Fruit fly (Drosophila melanogaster): Measurements from ENCODE around the gene CG15784.

Gene CG15784

DNA sequence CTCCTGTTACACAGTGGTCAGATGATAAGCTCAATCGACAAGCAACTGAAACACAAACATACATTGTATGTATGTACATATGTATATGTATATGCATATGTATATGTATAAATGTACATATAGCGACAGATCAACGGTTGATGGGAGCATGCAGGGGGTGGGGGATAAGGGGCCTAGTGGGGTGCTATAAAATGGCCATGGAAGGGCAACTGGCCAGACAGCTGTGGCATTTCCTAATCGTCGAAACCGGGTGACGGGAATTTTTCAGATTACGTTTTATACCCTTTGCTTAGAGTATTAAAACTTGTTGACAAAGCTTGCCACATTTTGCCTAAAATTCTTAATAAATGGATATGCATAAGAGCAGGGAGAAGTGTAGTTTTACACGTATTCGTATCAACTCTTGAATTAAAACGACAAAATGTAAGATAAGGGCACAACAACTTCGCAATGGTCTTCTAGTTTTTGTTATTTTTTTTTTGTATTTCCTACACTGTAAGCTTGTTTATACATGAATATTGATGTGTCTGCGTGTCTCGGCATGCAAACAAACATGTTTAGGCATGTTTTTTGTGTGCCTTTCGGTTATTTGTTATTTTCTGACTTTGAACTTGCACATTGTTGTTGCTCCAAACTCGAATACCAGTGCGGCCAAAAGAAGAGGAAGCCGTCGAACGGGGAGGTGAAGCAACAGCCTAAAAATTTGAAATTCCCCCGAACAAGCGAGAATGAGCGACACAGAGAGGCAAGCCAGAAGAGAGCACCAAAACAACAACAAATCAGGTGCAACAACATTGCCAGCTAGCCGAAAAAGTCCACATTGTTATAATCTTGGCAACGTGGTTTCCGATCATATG lies 10.1 kb upstream of the CG15784 start (continued):
- TF ChIP-seq CG10366 (GFP tag; IDR thresholded peaks at IDR 0.05), result peak; percentile 86
- TF ChIP-seq NC2β (GFP tag; optimal IDR thresholded peaks at IDR 0.05), result peak; percentile 51
- TF ChIP-seq E2f2 (GFP tag; IDR thresholded peaks at IDR 0.05), result peak; percentile 52; the same call in 1 of the 2 replicates
- TF ChIP-seq CG17829 (tag; optimal IDR thresholded peaks at IDR 0.05), result peak; percentile 30
- TF ChIP-seq bigmax (GFP tag; optimal IDR thresholded peaks at IDR 0.05), result no peak
- TF ChIP-seq CG2129 (GFP tag; IDR thresholded peaks at IDR 0.05; ENCODE audit: partially characterized antibody), result no peak
- no peak for TF ChIP-seq tup (GFP tag; optimal IDR thresholded peaks at IDR 0.05)
- TF ChIP-seq CG30403 (GFP tag; optimal IDR thresholded peaks at IDR 0.05), result peak; percentile 78
- TF ChIP-seq B-H1 (GFP tag; IDR thresholded peaks at IDR 0.05), result peak; percentile 73
- no peak for TF ChIP-seq grn (GFP tag; optimal IDR thresholded peaks at IDR 0.05)
- TF ChIP-seq BtbVII (GFP tag; optimal IDR thresholded peaks at IDR 0.05), result peak; percentile 45
- TF ChIP-seq gcm (GFP tag; optimal IDR thresholded peaks at IDR 0.05), result peak; percentile 46
- TF ChIP-seq ara (GFP tag; IDR thresholded peaks at IDR 0.05), result peak; percentile 69
- TF ChIP-seq MTF-1 (GFP tag; optimal IDR thresholded peaks at IDR 0.05; ENCODE audit: borderline replicate concordance), result no peak
- no peak for TF ChIP-seq CG2116 (GFP tag; optimal IDR thresholded peaks at IDR 0.05)
- no peak for TF ChIP-seq YL-1 (GFP tag; optimal IDR thresholded peaks at IDR 0.05)
- TF ChIP-seq Mrtf (GFP tag; IDR thresholded peaks at IDR 0.05), result peak; percentile 74
- no peak for TF ChIP-seq Nf-YC (tag; optimal IDR thresholded peaks at IDR 0.05)
- TF ChIP-seq Kr (GFP tag; optimal IDR thresholded peaks at IDR 0.05), result no peak
- TF ChIP-seq emc (GFP tag; optimal IDR thresholded peaks at IDR 0.05), result peak; percentile 53
- TF ChIP-seq psq (GFP tag; optimal IDR thresholded peaks at IDR 0.05), result peak; percentile 39
- no peak for TF ChIP-seq bbx (GFP tag; IDR thresholded peaks at IDR 0.05; ENCODE audit: partially characterized antibody)
- peak; percentile 78 for TF ChIP-seq PHDP (tag; optimal IDR thresholded peaks at IDR 0.05)
- peak; percentile 58; the same call in 1 of the 2 replicates for TF ChIP-seq wor (GFP tag; IDR thresholded peaks at IDR 0.05)
- TF ChIP-seq CG1529 (GFP tag; optimal IDR thresholded peaks at IDR 0.05), result peak; percentile 49
- peak; percentile 33 for TF ChIP-seq CG31388 (GFP tag; optimal IDR thresholded peaks at IDR 0.05)
- peak; percentile 32 for TF ChIP-seq CG12236 (GFP tag; optimal IDR thresholded peaks at IDR 0.05)
- TF ChIP-seq CG5245 (GFP tag; optimal IDR thresholded peaks at IDR 0.05), result peak; percentile 50
- peak; percentile 13 for TF ChIP-seq ab (GFP tag; optimal IDR thresholded peaks at IDR 0.05)
- peak; percentile 85 for TF ChIP-seq lmd (GFP tag; IDR thresholded peaks at IDR 0.05)
- peak; percentile 63 for TF ChIP-seq Hr3 (GFP tag; optimal IDR thresholded peaks at IDR 0.05)
- no peak for TF ChIP-seq Tbp (GFP tag; optimal IDR thresholded peaks at IDR 0.05)
- peak; percentile 70 for TF ChIP-seq al (GFP tag; IDR thresholded peaks at IDR 0.05)
- TF ChIP-seq sqz (GFP tag; optimal IDR thresholded peaks at IDR 0.05), result peak; percentile 86
- TF ChIP-seq CG17568 (GFP tag; optimal IDR thresholded peaks at IDR 0.05), result peak; percentile 48
- peak; percentile 75; the same call in 1 of the 3 replicates for TF ChIP-seq so (GFP tag; IDR thresholded peaks at IDR 0.05)
- peak; percentile 28 for TF ChIP-seq CG7928 (GFP tag; optimal IDR thresholded peaks at IDR 0.05)
- no peak for TF ChIP-seq toy (GFP tag; IDR thresholded peaks at IDR 0.05)
- TF ChIP-seq Dref (GFP tag; IDR thresholded peaks at IDR 0.05), result no peak
- TF ChIP-seq CG3847 (GFP tag; IDR thresholded peaks at IDR 0.05), result peak; percentile 72
- no peak for TF ChIP-seq zf30C (GFP tag; optimal IDR thresholded peaks at IDR 0.05)
- TF ChIP-seq CG11093 (GFP tag; IDR thresholded peaks at IDR 0.05), result peak; percentile 66; the same call in 2 of the 3 replicates
- TF ChIP-seq CG6254 (GFP tag; optimal IDR thresholded peaks at IDR 0.05), result peak; percentile 6
- peak; percentile 48 for TF ChIP-seq CG8944 (GFP tag; optimal IDR thresholded peaks at IDR 0.05)
- TF ChIP-seq mld (GFP tag; IDR thresholded peaks at IDR 0.05; ENCODE audit: partially characterized antibody), result no peak
- peak in 1 of 2 experiments; percentile 53 for TF ChIP-seq Hr78 (GFP tag; optimal IDR thresholded peaks at IDR 0.05)
- peak; percentile 48 for TF ChIP-seq klu (GFP tag; IDR thresholded peaks at IDR 0.05)
- peak; percentile 64 for TF ChIP-seq Hsf (GFP tag; optimal IDR thresholded peaks at IDR 0.05)
- peak; percentile 83 for TF ChIP-seq Awh (GFP tag; IDR thresholded peaks at IDR 0.05)
